Fruit fly (Drosophila melanogaster) whole organism, embryonic: ENCODE data around the gene Fbxl7.

Source experiments
- Awh ChIP-seq: fragments of 200-800 bp; sonication (Bioruptor generic); IDR thresholded peaks from 2 replicates; pipeline ENCODE4, ENCODE4 v1.3.6; 2022; ENCODE audit warnings: missing biosample characterization, missing genetic modification characterization
- C15 ChIP-seq: fragments of 200-800 bp; sonication (Bioruptor generic); IDR thresholded peaks from 3 replicates; pipeline ENCODE4 v1.3.6; 2022; ENCODE audit warnings: missing biosample characterization, missing genetic modification characterization
- CG10147 ChIP-seq: fragments of 200-800 bp; sonication (Bioruptor generic); optimal IDR thresholded peaks from 2 replicates; lab custom pipeline; 2019; ENCODE audit warnings: missing biosample characterization, mild to moderate bottlenecking, missing genetic modification characterization, moderate library complexity
- CG10274 ChIP-seq: fragments of 200-800 bp; sonication (Bioruptor generic); optimal IDR thresholded peaks from 3 replicates; lab custom pipeline; 2017; ENCODE audit warnings: missing biosample characterization, mild to moderate bottlenecking, missing genetic modification characterization
- CG11504 ChIP-seq: fragments of 200-800 bp; sonication (Bioruptor generic); optimal IDR thresholded peaks from 3 replicates; lab custom pipeline; 2019; ENCODE audit warnings: missing biosample characterization, mild to moderate bottlenecking, missing genetic modification characterization, moderate library complexity
- CG12155 ChIP-seq: fragments of 200-800 bp; sonication (Bioruptor generic); optimal IDR thresholded peaks from 3 replicates; lab custom pipeline; 2016; ENCODE audit warnings: missing biosample characterization, missing genetic modification characterization
- CG12942 ChIP-seq: fragments of 200-800 bp; sonication (Bioruptor generic); optimal IDR thresholded peaks from 3 replicates; lab custom pipeline; 2016; ENCODE audit warnings: missing biosample characterization, missing genetic modification characterization
- CG14667 ChIP-seq: fragments of 200-800 bp; sonication (Bioruptor generic); IDR thresholded peaks from 2 replicates; pipeline ENCODE4 v1.3.6; 2022; ENCODE audit warnings: missing biosample characterization, missing genetic modification characterization
- CG15011 ChIP-seq: fragments of 200-800 bp; sonication (Bioruptor generic); optimal IDR thresholded peaks from 3 replicates; lab custom pipeline; 2018; ENCODE audit warnings: missing biosample characterization, mild to moderate bottlenecking, missing genetic modification characterization
- CG18599 ChIP-seq: fragments of 200-800 bp; sonication (Bioruptor generic); optimal IDR thresholded peaks from 3 replicates; lab custom pipeline; 2017; ENCODE audit warnings: missing biosample characterization, missing genetic modification characterization, mild to moderate bottlenecking, moderate library complexity, missing genetic modification reagents
- CG18619 ChIP-seq: fragments of 200-800 bp; sonication (Bioruptor generic); optimal IDR thresholded peaks from 3 replicates; lab custom pipeline; 2017; ENCODE audit warnings: missing biosample characterization, mild to moderate bottlenecking, missing genetic modification characterization
- CG31441 ChIP-seq: fragments of 200-800 bp; sonication (Bioruptor generic); IDR thresholded peaks from 2 replicates; pipeline ENCODE4 v1.3.6; 2022; ENCODE audit warnings: missing biosample characterization, missing genetic modification characterization
- CG32532 ChIP-seq: fragments of 200-800 bp; sonication (Bioruptor generic); IDR thresholded peaks from 2 replicates; pipeline ENCODE4 v1.3.6; 2022; ENCODE audit warnings: missing biosample characterization, missing genetic modification characterization
- CG3407 ChIP-seq: fragments of 200-800 bp; sonication (Bioruptor generic); optimal IDR thresholded peaks from 2 replicates; lab custom pipeline; 2018; ENCODE audit warnings: missing biosample characterization, mild to moderate bottlenecking, missing genetic modification characterization
- CG4328 ChIP-seq: fragments of 200-800 bp; sonication (Bioruptor generic); optimal IDR thresholded peaks from 3 replicates; lab custom pipeline; 2017; ENCODE audit warnings: missing biosample characterization, missing genetic modification reagents, missing genetic modification characterization
- CG6683 ChIP-seq: fragments of 200-800 bp; sonication (Bioruptor generic); optimal IDR thresholded peaks from 2 replicates; lab custom pipeline; 2017; ENCODE audit warnings: missing biosample characterization, mild to moderate bottlenecking, missing genetic modification characterization, missing genetic modification reagents
- CG6813 ChIP-seq: fragments of 200-800 bp; sonication (Bioruptor generic); optimal IDR thresholded peaks from 2 replicates; lab custom pipeline; 2017; ENCODE audit warnings: missing biosample characterization, missing genetic modification characterization, mild to moderate bottlenecking, moderate library complexity, missing genetic modification reagents
- CG7745 ChIP-seq: fragments of 200-800 bp; sonication (Bioruptor generic); optimal IDR thresholded peaks from 2 replicates; lab custom pipeline; 2018; ENCODE audit warnings: missing biosample characterization, mild to moderate bottlenecking, missing genetic modification characterization, moderate library complexity
- CG7786 ChIP-seq: fragments of 200-800 bp; sonication (Bioruptor generic); optimal IDR thresholded peaks from 2 replicates; lab custom pipeline; 2016; ENCODE audit warnings: missing biosample characterization, missing genetic modification characterization
- CG8281 ChIP-seq: fragments of 200-800 bp; sonication (Bioruptor generic); optimal IDR thresholded peaks from 2 replicates; lab custom pipeline; 2018; ENCODE audit warnings: missing biosample characterization, mild to moderate bottlenecking, missing genetic modification characterization, moderate library complexity
- CG8388 ChIP-seq: fragments of 200-800 bp; sonication (Bioruptor generic); optimal IDR thresholded peaks from 2 replicates; lab custom pipeline; 2019; ENCODE audit warnings: missing biosample characterization, mild to moderate bottlenecking, missing genetic modification characterization, moderate library complexity
- Camta ChIP-seq: fragments of 200-800 bp; sonication (Bioruptor generic); optimal IDR thresholded peaks from 2 replicates; lab custom pipeline; 2016; ENCODE audit warnings: missing biosample characterization, missing genetic modification characterization
- CrebB ChIP-seq: fragments of 200-800 bp; sonication (Bioruptor generic); optimal IDR thresholded peaks from 3 replicates; lab custom pipeline; 2018; ENCODE audit warnings: missing biosample characterization, mild to moderate bottlenecking, missing genetic modification characterization
- D19B ChIP-seq: fragments of 200-800 bp; sonication (Bioruptor generic); optimal IDR thresholded peaks from 2 replicates; lab custom pipeline; 2017; ENCODE audit warnings: missing biosample characterization, mild to moderate bottlenecking, missing genetic modification characterization
- Dbx ChIP-seq: fragments of 200-800 bp; sonication (Bioruptor generic); IDR thresholded peaks from 3 replicates; pipeline ENCODE4 v1.3.6; 2022; ENCODE audit warnings: missing biosample characterization, missing genetic modification characterization
- ERR ChIP-seq: fragments of 200-800 bp; sonication (Bioruptor generic); optimal IDR thresholded peaks from 2 replicates; lab custom pipeline; 2016; ENCODE audit warnings: missing biosample characterization, missing genetic modification characterization
- H2.0 ChIP-seq: fragments of 200-800 bp; sonication (Bioruptor generic); IDR thresholded peaks from 2 replicates; pipeline ENCODE4 v1.3.6; 2022; ENCODE audit warnings: missing biosample characterization, missing genetic modification characterization
- HLHmδ ChIP-seq: fragments of 200-800 bp; sonication (Bioruptor generic); optimal IDR thresholded peaks from 2 replicates; lab custom pipeline; 2018; ENCODE audit warnings: missing biosample characterization, mild to moderate bottlenecking, missing genetic modification characterization, moderate library complexity
- Hey ChIP-seq: fragments of 200-800 bp; sonication (Bioruptor generic); optimal IDR thresholded peaks from 3 replicates; lab custom pipeline; 2018; ENCODE audit warnings: missing biosample characterization, mild to moderate bottlenecking, missing genetic modification characterization
- Hr51 ChIP-seq, 2 experiments: fragments of 200-800 bp; sonication (Bioruptor generic); optimal IDR thresholded peaks; 2 replicates in 1 of 2; 3 replicates in 1 of 2; lab custom pipeline; 2016 to 2018; ENCODE audit warnings: missing biosample characterization in 2 of 2, missing genetic modification characterization in 2 of 2, mild to moderate bottlenecking in 1 of 2, moderate library complexity in 1 of 2
- NFAT ChIP-seq: fragments of 200-800 bp; sonication (Bioruptor generic); IDR thresholded peaks from 2 replicates; pipeline ENCODE4 v1.3.6; 2022; ENCODE audit warnings: missing biosample characterization, missing genetic modification characterization
- Nf-YA ChIP-seq: fragments of 200-800 bp; sonication (Bioruptor generic); IDR thresholded peaks from 2 replicates; pipeline ENCODE4 v1.3.6; 2022; ENCODE audit warnings: missing biosample characterization, missing genetic modification characterization
- Nf-YC ChIP-seq: fragments of 200-800 bp; optimal IDR thresholded peaks from 3 replicates; lab custom pipeline; 2019; ENCODE audit warnings: missing biosample characterization, mild to moderate bottlenecking, missing genetic modification characterization, moderate library complexity
- ap ChIP-seq: fragments of 200-800 bp; sonication (Bioruptor generic); IDR thresholded peaks from 2 replicates; pipeline ENCODE4 v1.3.6; 2022; ENCODE audit warnings: missing biosample characterization, missing genetic modification characterization
- bbx ChIP-seq: fragments of 200-800 bp; sonication (Bioruptor generic); IDR thresholded peaks from 2 replicates; pipeline ENCODE4 v1.3.6; 2022; ENCODE audit warnings: missing biosample characterization, missing genetic modification characterization; ENCODE audit not compliant: partially characterized antibody
- dan ChIP-seq: fragments of 200-800 bp; sonication (Bioruptor generic); IDR thresholded peaks from 2 replicates; pipeline ENCODE4 v1.3.6; 2022; ENCODE audit warnings: missing biosample characterization, missing genetic modification characterization
- dmrt99B ChIP-seq: fragments of 200-800 bp; sonication (Bioruptor generic); optimal IDR thresholded peaks from 2 replicates; lab custom pipeline; 2018; ENCODE audit warnings: missing biosample characterization, mild to moderate bottlenecking, missing genetic modification characterization, moderate library complexity
- dpn ChIP-seq, 2 experiments: fragments of 200-800 bp; sonication (Bioruptor generic); optimal IDR thresholded peaks; 3 replicates each; lab custom pipeline; 2016; ENCODE audit warnings: missing biosample characterization in 2 of 2, missing genetic modification characterization in 2 of 2
- fd96Cb ChIP-seq: fragments of 200-800 bp; sonication (Bioruptor generic); optimal IDR thresholded peaks from 2 replicates; lab custom pipeline; 2018; ENCODE audit warnings: missing biosample characterization, mild to moderate bottlenecking, missing genetic modification characterization, moderate library complexity
- gce ChIP-seq: fragments of 200-800 bp; sonication (Bioruptor generic); IDR thresholded peaks from 3 replicates; pipeline ENCODE4 v1.3.6; 2022; ENCODE audit warnings: missing biosample characterization, missing genetic modification characterization
- ham ChIP-seq: fragments of 200-800 bp; sonication (Bioruptor generic); IDR thresholded peaks from 2 replicates; pipeline ENCODE4 v1.3.6; 2022; ENCODE audit warnings: missing biosample characterization, missing genetic modification characterization
- hb ChIP-seq: fragments of 200-800 bp; sonication (Bioruptor generic); IDR thresholded peaks from 3 replicates; pipeline ENCODE4 v1.3.6; 2022; ENCODE audit warnings: missing biosample characterization, missing genetic modification characterization; ENCODE audit not compliant: partially characterized antibody
- mirr ChIP-seq: fragments of 200-800 bp; sonication (Bioruptor generic); optimal IDR thresholded peaks from 3 replicates; lab custom pipeline; 2018; ENCODE audit warnings: missing biosample characterization, mild to moderate bottlenecking, missing genetic modification characterization
- nau ChIP-seq: fragments of 200-800 bp; sonication (Bioruptor generic); optimal IDR thresholded peaks from 3 replicates; lab custom pipeline; 2017; ENCODE audit warnings: missing biosample characterization, mild to moderate bottlenecking, missing genetic modification characterization, missing genetic modification reagents
- nerfin-2 ChIP-seq: fragments of 200-800 bp; sonication (Bioruptor generic); IDR thresholded peaks from 2 replicates; pipeline ENCODE4 v1.3.6; 2022; ENCODE audit warnings: missing biosample characterization, missing genetic modification characterization; ENCODE audit not compliant: partially characterized antibody
- pfk ChIP-seq: fragments of 200-800 bp; sonication (Bioruptor generic); optimal IDR thresholded peaks from 2 replicates; lab custom pipeline; 2018; ENCODE audit warnings: missing biosample characterization, mild to moderate bottlenecking, missing genetic modification characterization, moderate library complexity
- run ChIP-seq: fragments of 200-800 bp; sonication (Bioruptor generic); optimal IDR thresholded peaks from 3 replicates; lab custom pipeline; 2018; ENCODE audit warnings: missing biosample characterization, mild to moderate bottlenecking, missing genetic modification characterization
- slbo ChIP-seq: fragments of 200-800 bp; sonication (Bioruptor generic); IDR thresholded peaks from 2 replicates; pipeline ENCODE4 v1.3.6; 2022; ENCODE audit warnings: missing biosample characterization, missing genetic modification characterization
- zfh2 ChIP-seq: fragments of 200-800 bp; sonication (Bioruptor generic); optimal IDR thresholded peaks from 2 replicates; lab custom pipeline; 2016; ENCODE audit warnings: missing biosample characterization, missing genetic modification characterization

Fbxl7 gene

DNA sequence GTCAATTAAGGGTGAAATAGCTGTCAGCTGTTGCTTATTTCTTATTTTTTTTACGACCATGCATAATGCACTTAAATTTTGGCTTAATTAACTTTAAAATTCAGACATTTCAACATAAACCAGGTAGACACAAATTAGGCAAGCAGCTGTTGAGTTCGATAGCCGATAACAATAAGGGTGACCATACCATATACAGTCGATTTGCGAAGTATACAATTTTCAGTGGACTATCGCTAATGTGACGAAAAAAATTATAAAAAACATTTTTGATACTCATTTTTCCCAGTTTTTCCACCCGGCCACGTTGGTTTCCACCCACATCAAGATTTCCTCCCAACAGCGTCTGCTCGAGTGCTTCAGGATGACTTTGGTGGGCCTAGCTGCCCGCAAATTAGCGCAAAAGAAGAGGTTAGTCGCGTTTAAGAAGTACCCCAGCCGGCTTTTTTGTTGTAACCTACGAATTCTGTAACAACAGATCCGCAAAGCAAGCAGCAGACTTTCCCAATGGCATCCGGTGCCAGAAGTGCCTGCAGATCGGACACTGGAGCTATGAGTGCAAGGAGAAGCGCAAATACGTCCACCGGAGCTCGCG lies 43.1 kb downstream of the Fbxl7 start, which contains the start of the genes CG4287 and CG5516 (continued):
- TF ChIP-seq CG18619 = no peak
- TF ChIP-seq CG32532 (GFP tag; lab: Robert Waterston, UW) = no peak
- TF ChIP-seq D19B (GFP tag; lab: Kevin White, UChicago) = no peak
- no peak; the same call in 1 of the 2 replicates for TF ChIP-seq slbo
- TF ChIP-seq CG12942 (GFP tag; lab: Kevin White, UChicago) = peak; percentile 17
- TF ChIP-seq dpn (GFP tag; optimal IDR thresholded peaks at IDR 0.05; lab: Kevin White, UChicago) = peak in 1 of 2 experiments; percentile 1
- no peak for TF ChIP-seq CG11504 (tag; lab: Kevin White, UChicago)
- TF ChIP-seq zfh2 (GFP tag; lab: Kevin White, UChicago) = peak; percentile 39
- no peak for TF ChIP-seq CG6683
- TF ChIP-seq pfk (GFP tag; lab: Kevin White, UChicago) = no peak
- no peak for TF ChIP-seq ap
- no peak for TF ChIP-seq CG10274
- TF ChIP-seq CG7745 (tag; lab: Kevin White, UChicago) = no peak
- no peak for TF ChIP-seq CG8281 (tag; lab: Kevin White, UChicago)
- no peak for TF ChIP-seq HLHmδ
- no peak for TF ChIP-seq Nf-YA (GFP tag; lab: Robert Waterston, UW)
- no peak for TF ChIP-seq mirr (GFP tag; lab: Kevin White, UChicago)
- no peak for TF ChIP-seq Awh
- TF ChIP-seq fd96Cb (tag; lab: Kevin White, UChicago) = no peak
- peak; percentile 12 for TF ChIP-seq CG12155 (GFP tag; lab: Kevin White, UChicago)

DNA sequence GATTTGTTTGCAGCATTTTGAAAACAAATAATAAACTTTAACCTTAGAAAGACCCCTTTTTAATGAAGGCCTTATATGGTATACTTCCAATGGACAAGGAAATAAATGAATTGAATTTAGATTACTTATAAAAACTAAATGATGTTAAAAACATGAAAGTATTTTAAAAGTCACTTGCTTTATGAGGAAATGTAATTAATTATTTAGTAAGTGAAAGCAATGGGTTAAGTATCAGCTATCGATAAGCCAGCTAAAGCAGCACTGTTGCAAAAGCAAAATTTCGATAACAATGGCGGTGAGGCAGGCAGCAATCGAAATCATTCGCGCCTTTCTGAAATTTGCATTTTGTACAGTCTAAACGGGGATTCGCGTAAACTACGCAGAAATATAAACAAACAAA lies 44.5 kb downstream of the Fbxl7 start, which contains the start of the genes CG32856 and Rbf2:
Gene CG32856, minus strand, starts transcription at position 183 of the 400 bp plus-strand sequence.
Gene Rbf2, plus strand, starts transcription at position 278 of the 400 bp plus-strand sequence.
- peak; percentile 88 for TF ChIP-seq bbx
- no peak for TF ChIP-seq CG6813 (GFP tag; lab: Kevin White, UChicago)
- TF ChIP-seq hb (GFP tag; lab: Robert Waterston, UW) = peak; percentile 89
- TF ChIP-seq Nf-YC (tag; lab: Kevin White, UChicago) = peak; percentile 11
- peak; percentile 66 for TF ChIP-seq Dbx
- no peak for TF ChIP-seq ham (GFP tag; lab: Robert Waterston, UW)
- TF ChIP-seq CG14667 = no peak; the same call in 1 of the 2 replicates
- TF ChIP-seq ERR = peak; percentile 56
- peak; percentile 81 for TF ChIP-seq Camta (GFP tag; lab: Kevin White, UChicago)
- peak; percentile 67 to 89 for TF ChIP-seq Hr51 (GFP tag; optimal IDR thresholded peaks at IDR 0.05; lab: Kevin White, UChicago)
- TF ChIP-seq C15 (GFP tag; lab: Robert Waterston, UW) = no peak
- TF ChIP-seq CG4328 (GFP tag; lab: Kevin White, UChicago) = no peak
- TF ChIP-seq CG3407 = no peak
- no peak for TF ChIP-seq dan (GFP tag; lab: Robert Waterston, UW)
- peak; percentile 64 for TF ChIP-seq run
- TF ChIP-seq nau (GFP tag; lab: Kevin White, UChicago) = no peak
- TF ChIP-seq CG10147 (GFP tag; lab: Kevin White, UChicago) = no peak
- TF ChIP-seq CG15011 (GFP tag; lab: Kevin White, UChicago) = no peak
- no peak for TF ChIP-seq gce (GFP tag; lab: Robert Waterston, UW)
- peak; percentile 65 for TF ChIP-seq CrebB (tag; lab: Kevin White, UChicago)
- no peak for TF ChIP-seq CG18599 (GFP tag; lab: Kevin White, UChicago)
- peak; percentile 68; the same call in 1 of the 2 replicates for TF ChIP-seq NFAT (GFP tag; lab: Robert Waterston, UW)
- TF ChIP-seq Nf-YA (GFP tag; lab: Robert Waterston, UW) = no peak
- 0 out of 2 replicates have a peak, but pooled peaks have one; percentile 20 for TF ChIP-seq CG31441
- no peak for TF ChIP-seq dmrt99B (tag; lab: Kevin White, UChicago)
- TF ChIP-seq nerfin-2 (GFP tag; lab: Robert Waterston, UW) = peak; percentile 93
- peak; percentile 86 for TF ChIP-seq H2.0 (GFP tag; lab: Robert Waterston, UW)
- TF ChIP-seq Hey (tag; lab: Kevin White, UChicago) = no peak
- TF ChIP-seq CG7786 (GFP tag; lab: Kevin White, UChicago) = peak; percentile 84
- TF ChIP-seq CG8388 (GFP tag; lab: Kevin White, UChicago) = peak; percentile 79
